Worm (Caenorhabditis elegans) whole organism, L4 larva: Measurements from ENCODE around the gene cyp-33B1.

Experiments used
- T20F7.1 ChIP-seq: fragments of 200-800 bp; sonication (Bioruptor generic); optimal IDR thresholded peaks from 2 replicates; lab custom pipeline; 2018; ENCODE audit warnings: mild to moderate bottlenecking, missing genetic modification characterization, missing compliant biosample characterization
- ZK546.5 ChIP-seq, 2 experiments: sonication (generic microtip); optimal IDR thresholded peaks; 2 replicates each; lab custom pipeline; 2017; ENCODE audit warnings: missing biosample characterization in 2 of 2, missing genetic modification characterization in 2 of 2
- daf-12 ChIP-seq: fragments of 150-350 bp; optimal IDR thresholded peaks from 2 replicates; lab custom pipeline; 2014; ENCODE audit warnings: missing biosample characterization, missing genetic modification reagents, missing genetic modification characterization
- nhr-237 ChIP-seq: sonication (generic microtip); optimal IDR thresholded peaks from 2 replicates; lab custom pipeline; 2017; ENCODE audit warnings: missing biosample characterization, missing genetic modification characterization
- zag-1 ChIP-seq: fragments of 150-350 bp; optimal IDR thresholded peaks from 2 replicates; lab custom pipeline; 2014; ENCODE audit warnings: missing biosample characterization, missing genetic modification characterization

ce11 chrV:9074360-9074834, 33.3 kb downstream of the cyp-33B1 start:
- TF ChIP-seq T20F7.1 (GFP tag; lab: Kevin White, UChicago): no peak
- TF ChIP-seq ZK546.5 (tag; optimal IDR thresholded peaks at IDR 0.05; lab: Kevin White, UChicago): no peak
- no peak for TF ChIP-seq nhr-237
- no peak for TF ChIP-seq zag-1 (tag; lab: Kevin White, UChicago)
- TF ChIP-seq daf-12: no peak
